Worm (Caenorhabditis elegans): ENCODE results near the gene rps-21.

DNA sequence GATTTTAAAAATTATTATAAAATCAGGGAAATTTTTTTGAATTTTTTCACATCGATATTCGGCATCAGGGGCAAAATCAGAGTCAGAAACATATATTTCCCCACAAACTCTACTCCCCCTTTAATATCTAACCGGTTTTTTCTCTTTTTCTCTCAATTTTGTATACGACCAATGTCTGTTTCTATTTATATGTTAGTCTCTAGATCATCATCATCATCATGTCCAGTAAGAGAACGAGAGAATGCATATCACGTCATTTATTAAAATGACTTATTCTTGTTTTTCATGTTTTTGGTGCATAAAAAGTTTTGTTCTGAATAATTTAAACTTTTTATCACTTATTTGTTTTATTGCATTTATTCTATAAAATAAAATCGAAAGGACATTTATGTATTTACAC is 36.9 kb downstream of the rps-21 start:
- TF ChIP-seq med-1 (GFP tag; optimal IDR thresholded peaks at IDR 0.05; ENCODE audit: insufficient read depth) (no peak), klf-2 (GFP tag; conservative IDR thresholded peaks at IDR 0.05) (no peak), tab-1 (GFP tag; IDR thresholded peaks at IDR 0.05) (no peak)
